Fruit fly (Drosophila melanogaster): ENCODE measurements around the gene CG17375.

DNA sequence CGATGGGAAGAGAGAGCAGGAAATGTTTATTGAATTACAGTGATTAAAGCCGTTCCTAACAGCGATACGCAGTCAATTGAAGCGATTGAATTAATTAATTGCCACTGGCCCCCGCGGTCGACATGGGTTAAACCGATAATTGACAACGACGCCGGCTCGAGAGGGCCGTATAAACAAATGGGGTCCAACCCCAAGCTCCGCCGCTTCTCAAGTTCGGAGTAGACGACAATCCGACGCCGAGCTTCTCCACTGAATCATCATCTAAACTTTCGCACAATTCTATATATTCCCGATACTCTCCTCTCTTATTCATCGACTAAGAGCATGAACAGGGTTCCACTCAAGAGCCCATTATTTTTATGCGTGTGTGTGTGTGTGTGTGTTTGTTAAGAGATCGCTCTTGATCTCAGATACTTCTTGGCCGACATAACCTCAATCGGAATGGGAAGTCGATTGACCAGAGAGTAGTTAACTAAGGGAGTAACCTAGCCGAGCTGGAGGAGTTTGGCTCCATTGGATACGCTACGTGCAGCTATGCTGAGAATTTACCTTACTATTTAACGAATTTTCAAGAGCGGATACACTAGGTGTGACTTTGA lies 13.6 kb downstream of the CG17375 start:
- TF ChIP-seq CG14711 (tag; optimal IDR thresholded peaks at IDR 0.05): no peak
- no peak for TF ChIP-seq pad (GFP tag; optimal IDR thresholded peaks at IDR 0.05)
- TF ChIP-seq Hr96 (GFP tag; optimal IDR thresholded peaks at IDR 0.05): no peak
- TF ChIP-seq Crg-1 (GFP tag; optimal IDR thresholded peaks at IDR 0.05): no peak
- TF ChIP-seq cic (GFP tag; optimal IDR thresholded peaks at IDR 0.05): peak; percentile 6
- TF ChIP-seq CG7045 (GFP tag; optimal IDR thresholded peaks at IDR 0.05): no peak
- no peak for TF ChIP-seq CG1620 (GFP tag; optimal IDR thresholded peaks at IDR 0.05)
- no peak for TF ChIP-seq tj (GFP tag; optimal IDR thresholded peaks at IDR 0.05)
- no peak for TF ChIP-seq CG33017 (tag; optimal IDR thresholded peaks at IDR 0.05)
- TF ChIP-seq toe (GFP tag; optimal IDR thresholded peaks at IDR 0.05): no peak
- TF ChIP-seq CG7101 (tag; optimal IDR thresholded peaks at IDR 0.05): no peak
- peak; percentile 79 for TF ChIP-seq kay (GFP tag; ENCODE audit: borderline replicate concordance)

Measured in whole organism, adult.